Worm (Caenorhabditis elegans): ENCODE measurements around the gene F08F8.7.
A peak's percentile ranks its signal among the peaks of the same experiment; 100 is the strongest.

Gene F08F8.7

ce11 chrIII:7359037-7359548 is 12.1 kb upstream of the F08F8.7 start, which contains the start of the genes eco-1 and hmgr-1:
TSS of gene eco-1 (minus strand) at chrIII:7359095.
TSS of gene hmgr-1 (plus strand) at chrIII:7359498.
- TF ChIP-seq lin-54 (GFP tag; optimal IDR thresholded peaks at IDR 0.05) (peak; percentile 22), ZK185.1 (tag; optimal IDR thresholded peaks at IDR 0.05; ENCODE audit: poor library complexity, severe bottlenecking) (no peak), ceh-58 (GFP tag; IDR thresholded peaks at IDR 0.05) (no peak), madf-6 (GFP tag; IDR thresholded peaks at IDR 0.05) (no peak), F55B11.4 (tag; optimal IDR thresholded peaks at IDR 0.05; ENCODE audit: borderline replicate concordance, insufficient read depth) (no peak), cebp-1 (GFP tag; IDR thresholded peaks at IDR 0.05) (no peak), cebp-1 (tag; optimal IDR thresholded peaks at IDR 0.05) (peak; percentile 39), lin-35 (GFP tag; optimal IDR thresholded peaks at IDR 0.05) (peak in 1 of 3 experiments; percentile 8)

ce11 chrIII:7358627-7359026 is 11.7 kb upstream of the F08F8.7 start:
- TF ChIP-seq snpc-3.4 (tag; optimal IDR thresholded peaks at IDR 0.05) (no peak), ztf-22 (GFP tag; optimal IDR thresholded peaks at IDR 0.05) (no peak), attf-5 (GFP tag; optimal IDR thresholded peaks at IDR 0.05) (peak; percentile 9), B0261.1 (tag; optimal IDR thresholded peaks at IDR 0.05) (no peak), repo-1 (tag; optimal IDR thresholded peaks at IDR 0.05) (no peak), ceh-79 (tag; optimal IDR thresholded peaks at IDR 0.05) (no peak), nfya-1 (tag; optimal IDR thresholded peaks at IDR 0.05; ENCODE audit: borderline replicate concordance, insufficient read depth) (no peak), egl-18 (GFP tag; IDR thresholded peaks at IDR 0.05) (no peak), C17E4.6 (GFP tag; IDR thresholded peaks at IDR 0.05) (no peak), nfya-2 (GFP tag; IDR thresholded peaks at IDR 0.05) (no peak), cebp-1 (GFP tag; IDR thresholded peaks at IDR 0.05) (no peak), cebp-1 (tag; optimal IDR thresholded peaks at IDR 0.05) (peak; percentile 5), unc-62 (GFP tag; optimal IDR thresholded peaks at IDR 0.05) (no peak), K12H6.12 (tag; optimal IDR thresholded peaks at IDR 0.05) (peak; percentile 32), somi-1 (GFP tag; optimal IDR thresholded peaks at IDR 0.05) (peak; percentile 37), nhr-80 (tag; optimal IDR thresholded peaks at IDR 0.05) (peak; percentile 8), lin-26 (GFP tag; IDR thresholded peaks at IDR 0.05) (peak; percentile 41; the same call in 1 of the 2 replicates), lin-40 (tag; optimal IDR thresholded peaks at IDR 0.05) (peak; percentile 10)

ce11 chrIII:7357356-7357755 is 10.4 kb upstream of the F08F8.7 start, which contains the start of gene F08F8.10:
TSS of gene F08F8.10 (minus strand) at chrIII:7357393.
- TF ChIP-seq ceh-27 (GFP tag; optimal IDR thresholded peaks at IDR 0.05) (no peak), sptf-2 (GFP tag; optimal IDR thresholded peaks at IDR 0.05) (no peak), lin-54 (GFP tag; optimal IDR thresholded peaks at IDR 0.05) (peak; percentile 23), nhr-120 (GFP tag; IDR thresholded peaks at IDR 0.05) (no peak), zim-3 (tag; optimal IDR thresholded peaks at IDR 0.05) (no peak), hmg-20 (GFP tag; IDR thresholded peaks at IDR 0.05) (no peak), mes-4 (tag; optimal IDR thresholded peaks at IDR 0.05) (no peak), egrh-3 (GFP tag; IDR thresholded peaks at IDR 0.05) (no peak), lin-26 (GFP tag; IDR thresholded peaks at IDR 0.05) (no peak), K12H6.12 (tag; optimal IDR thresholded peaks at IDR 0.05) (peak; percentile 8), nfyb-1 (GFP tag; IDR thresholded peaks at IDR 0.05) (no peak), snpc-3.4 (tag; optimal IDR thresholded peaks at IDR 0.05) (peak; percentile 5), lsl-1 (GFP tag; optimal IDR thresholded peaks at IDR 0.05) (no peak), hrde-1 (tag; optimal IDR thresholded peaks at IDR 0.05; ENCODE audit: borderline replicate concordance) (peak; percentile 14), B0035.1 (tag; optimal IDR thresholded peaks at IDR 0.05) (no peak), ekl-4 (GFP tag; IDR thresholded peaks at IDR 0.05) (peak; percentile 32; the same call in 1 of the 2 replicates), chd-7 (tag; optimal IDR thresholded peaks at IDR 0.05) (no peak), madf-8 (GFP tag; conservative IDR thresholded peaks at IDR 0.05) (no peak), pha-4 (tag; optimal IDR thresholded peaks at IDR 0.05) (no peak), tbx-9 (tag; optimal IDR thresholded peaks at IDR 0.05; ENCODE audit: borderline replicate concordance) (no peak), snpc-4 (GFP tag; optimal IDR thresholded peaks at IDR 0.05) (no peak), snpc-4 (tag; optimal IDR thresholded peaks at IDR 0.05) (peak in 2 of 4 experiments; percentile 14 to 24), lag-1 (GFP tag; IDR thresholded peaks at IDR 0.05) (no peak), die-1 (tag; optimal IDR thresholded peaks at IDR 0.05) (peak; percentile 24), nhr-179 (tag; optimal IDR thresholded peaks at IDR 0.05) (no peak), B0336.3 (GFP tag; IDR thresholded peaks at IDR 0.05) (no peak)

Data from whole organism, young adult.